Fruit fly (Drosophila melanogaster) whole organism, prepupa: Measurements from ENCODE around the gene CG34130.

Source experiments
- Blimp-1 ChIP-seq: fragments of 200-800 bp; sonication (Bioruptor generic); optimal IDR thresholded peaks from 3 replicates; lab custom pipeline; 2017; ENCODE audit warnings: missing biosample characterization, missing genetic modification characterization, mild to moderate bottlenecking, moderate library complexity, missing genetic modification reagents
- CG31627 ChIP-seq: fragments of 200-800 bp; sonication (Bioruptor generic); optimal IDR thresholded peaks from 3 replicates; lab custom pipeline; 2016; ENCODE audit warnings: missing biosample characterization, missing genetic modification characterization
- CG3919 ChIP-seq: fragments of 200-800 bp; sonication (Bioruptor generic); optimal IDR thresholded peaks from 3 replicates; lab custom pipeline; 2016; ENCODE audit warnings: missing biosample characterization, missing genetic modification characterization
- CG6808 ChIP-seq: fragments of 200-800 bp; sonication (Bioruptor generic); optimal IDR thresholded peaks from 3 replicates; lab custom pipeline; 2017; ENCODE audit warnings: missing biosample characterization, missing genetic modification characterization, mild to moderate bottlenecking, moderate library complexity, missing genetic modification reagents
- dsx ChIP-seq: fragments of 200-800 bp; optimal IDR thresholded peaks from 3 replicates; lab custom pipeline; 2019; ENCODE audit warnings: missing biosample characterization, mild to moderate bottlenecking, missing genetic modification characterization, moderate library complexity; ENCODE audit not compliant: poor library complexity, severe bottlenecking
- salr ChIP-seq, 2 experiments: fragments of 200-800 bp; sonication (Bioruptor generic); optimal IDR thresholded peaks; 3 replicates each; lab custom pipeline; 2016 to 2018; ENCODE audit warnings: missing biosample characterization in 2 of 2, missing genetic modification characterization in 2 of 2, mild to moderate bottlenecking in 1 of 2
- vri ChIP-seq: fragments of 200-800 bp; sonication (Bioruptor generic); optimal IDR thresholded peaks from 3 replicates; lab custom pipeline; 2016; ENCODE audit warnings: missing biosample characterization, mild to moderate bottlenecking, missing genetic modification characterization

- no peak for TF ChIP-seq dsx (GFP tag; lab: Kevin White, UChicago)
- no peak for TF ChIP-seq Blimp-1 (GFP tag; lab: Kevin White, UChicago)
- no peak for TF ChIP-seq CG6808 (GFP tag; lab: Kevin White, UChicago)
- TF ChIP-seq salr (GFP tag; optimal IDR thresholded peaks at IDR 0.05; lab: Kevin White, UChicago): no peak
- no peak for TF ChIP-seq CG31627
- TF ChIP-seq vri (GFP tag; lab: Kevin White, UChicago): no peak
- TF ChIP-seq CG3919 (GFP tag; lab: Kevin White, UChicago): no peak
Observed at dm6 chr3R:26191105-26191504, 1.3 kb upstream of the CG34130 start, which contains the start of gene CG34129.
